Worm (Caenorhabditis elegans) whole organism, L1 larva: ENCODE measurements around the gene syd-9.

ENCODE experiments used
- C34B4.2 ChIP-seq: sonication (generic microtip); optimal IDR thresholded peaks from 2 replicates; lab custom pipeline; 2017; ENCODE audit warnings: mild to moderate bottlenecking, missing genetic modification characterization, missing compliant biosample characterization
- alr-1 ChIP-seq: fragments of 200-800 bp; sonication (Bioruptor generic); optimal IDR thresholded peaks from 2 replicates; lab custom pipeline; 2018; ENCODE audit warnings: borderline replicate concordance, mild to moderate bottlenecking, missing genetic modification characterization, missing compliant biosample characterization
- aly-2 ChIP-seq: fragments of 150-350 bp; optimal IDR thresholded peaks from 2 replicates; lab custom pipeline; 2014; ENCODE audit warnings: missing biosample characterization, missing genetic modification characterization
- ama-1 ChIP-seq: fragments of 150-350 bp; optimal IDR thresholded peaks from 2 replicates; lab custom pipeline; 2014
- blmp-1 ChIP-seq: fragments of 150-350 bp; optimal IDR thresholded peaks from 2 replicates; lab custom pipeline; 2014; ENCODE audit warnings: missing biosample characterization, missing genetic modification characterization
- ceh-8 ChIP-seq: fragments of 200-800 bp; sonication (Bioruptor generic); optimal IDR thresholded peaks from 2 replicates; lab custom pipeline; 2018; ENCODE audit warnings: mild to moderate bottlenecking, missing genetic modification characterization, moderate library complexity, missing compliant biosample characterization
- ceh-82 ChIP-seq, 3 experiments: fragments of 150-350 bp in 1 of 3; sonication (generic microtip) in 2 of 3; optimal IDR thresholded peaks; 2 replicates each; lab custom pipeline; 2014 to 2017; ENCODE audit warnings: missing biosample characterization in 3 of 3, missing genetic modification characterization in 3 of 3
- ceh-88 ChIP-seq: fragments of 200-800 bp; sonication (Bioruptor generic); IDR thresholded peaks from 2 replicates; pipeline ENCODE4 v1.3.6; 2022; ENCODE audit warnings: missing genetic modification characterization, missing compliant biosample characterization
- dsc-1 ChIP-seq: sonication (generic microtip); optimal IDR thresholded peaks from 2 replicates; lab custom pipeline; 2016; ENCODE audit warnings: mild to moderate bottlenecking, missing genetic modification characterization, missing compliant biosample characterization
- efl-1 ChIP-seq, 4 experiments: fragments of 150-350 bp; optimal IDR thresholded peaks in 3 of 4; peaks in 1 of 4; 1 replicate in 1 of 4; 2 replicates in 3 of 4; lab custom pipeline; 2014; ENCODE audit warnings: missing biosample characterization in 2 of 4, missing genetic modification characterization in 2 of 4, missing genetic modification reagents in 2 of 4
- efl-3 ChIP-seq: fragments of 200-800 bp; sonication (Bioruptor generic); optimal IDR thresholded peaks from 2 replicates; lab custom pipeline; 2018; ENCODE audit warnings: mild to moderate bottlenecking, missing genetic modification characterization, missing compliant biosample characterization
- egl-13 ChIP-seq: sonication (generic microtip); optimal IDR thresholded peaks from 2 replicates; lab custom pipeline; 2016; ENCODE audit warnings: missing genotype, missing genetic modification reagents, missing genetic modification characterization, missing compliant biosample characterization
- elt-2 ChIP-seq: sonication (generic microtip); optimal IDR thresholded peaks from 2 replicates; lab custom pipeline; 2016; ENCODE audit warnings: missing genetic modification characterization, mild to moderate bottlenecking, inconsistent platforms, missing compliant biosample characterization, missing genetic modification reagents
- elt-3 ChIP-seq, 6 experiments: fragments of 150-350 bp in 1 of 6; sonication (generic microtip); optimal IDR thresholded peaks; 2 replicates each; lab custom pipeline; 2017 to 2018; ENCODE audit warnings: missing biosample characterization in 6 of 6, missing genetic modification characterization in 6 of 6, inconsistent platforms in 1 of 6
- fkh-10 ChIP-seq: sonication (generic microtip); optimal IDR thresholded peaks from 2 replicates; lab custom pipeline; 2017; ENCODE audit warnings: missing biosample characterization, missing genetic modification reagents, missing genetic modification characterization
- fkh-8 ChIP-seq: sonication (generic microtip); optimal IDR thresholded peaks from 2 replicates; lab custom pipeline; 2016; ENCODE audit warnings: mild to moderate bottlenecking, missing genetic modification characterization, missing compliant biosample characterization
- hlh-17 ChIP-seq: fragments of 200-800 bp; sonication (Bioruptor generic); optimal IDR thresholded peaks from 2 replicates; lab custom pipeline; 2018; ENCODE audit warnings: missing genetic modification characterization, mild to moderate bottlenecking, missing compliant biosample characterization, moderate library complexity, borderline replicate concordance
- hlh-4 ChIP-seq: sonication (generic microtip); optimal IDR thresholded peaks from 2 replicates; lab custom pipeline; 2016; ENCODE audit warnings: mild to moderate bottlenecking, missing genetic modification characterization, missing compliant biosample characterization
- irx-1 ChIP-seq: sonication (generic microtip); optimal IDR thresholded peaks from 2 replicates; lab custom pipeline; 2016; ENCODE audit warnings: missing genetic modification characterization, missing compliant biosample characterization
- jun-1 ChIP-seq: fragments of 150-350 bp; optimal IDR thresholded peaks from 2 replicates; lab custom pipeline; 2014; ENCODE audit warnings: missing biosample characterization, missing genetic modification reagents, missing genetic modification characterization
- lin-14 ChIP-seq: fragments of 200-800 bp; sonication (Bioruptor generic); optimal IDR thresholded peaks from 2 replicates; lab custom pipeline; 2018; ENCODE audit warnings: mild to moderate bottlenecking, missing genetic modification characterization, moderate library complexity, missing compliant biosample characterization
- lin-35 ChIP-seq, 2 experiments: fragments of 150-350 bp; optimal IDR thresholded peaks; 2 replicates each; lab custom pipeline; 2014; ENCODE audit warnings: missing biosample characterization in 2 of 2, missing genetic modification characterization in 2 of 2, missing genetic modification reagents in 2 of 2
- lin-39 ChIP-seq: fragments of 150-350 bp; optimal IDR thresholded peaks from 2 replicates; lab custom pipeline; 2014; ENCODE audit warnings: missing biosample characterization, missing genetic modification reagents, missing genetic modification characterization
- lir-3 ChIP-seq: sonication (generic microtip); optimal IDR thresholded peaks from 2 replicates; lab custom pipeline; 2016; ENCODE audit warnings: mild to moderate bottlenecking, missing genetic modification characterization, moderate library complexity, missing compliant biosample characterization; ENCODE audit not compliant: poor library complexity
- lsy-2 ChIP-seq, 2 experiments: fragments of 150-350 bp; optimal IDR thresholded peaks; 2 replicates each; lab custom pipeline; 2014; ENCODE audit warnings: missing biosample characterization in 2 of 2, missing genetic modification characterization in 2 of 2
- mdl-1 ChIP-seq, 2 experiments: fragments of 150-350 bp; optimal IDR thresholded peaks; 2 replicates each; lab custom pipeline; 2014 to 2017; ENCODE audit warnings: missing biosample characterization in 2 of 2, missing genetic modification characterization in 2 of 2, inconsistent platforms in 1 of 2
- mef-2 ChIP-seq: fragments of 150-350 bp; optimal IDR thresholded peaks from 2 replicates; lab custom pipeline; 2014; ENCODE audit warnings: missing biosample characterization, missing genetic modification characterization
- mep-1 ChIP-seq: fragments of 150-350 bp; optimal IDR thresholded peaks from 2 replicates; lab custom pipeline; 2014; ENCODE audit warnings: missing biosample characterization, missing genetic modification characterization
- nhr-11 ChIP-seq: fragments of 150-350 bp; optimal IDR thresholded peaks from 2 replicates; lab custom pipeline; 2014; ENCODE audit warnings: missing biosample characterization, missing genetic modification characterization
- nhr-19 ChIP-seq: fragments of 200-800 bp; sonication (Bioruptor generic); conservative IDR thresholded peaks from 2 replicates; pipeline ENCODE4 v1.3.6; 2022; ENCODE audit warnings: missing genetic modification characterization, missing compliant biosample characterization
- nhr-20 ChIP-seq: sonication (generic microtip); optimal IDR thresholded peaks from 2 replicates; lab custom pipeline; 2016; ENCODE audit warnings: mild to moderate bottlenecking, missing genetic modification characterization, missing compliant biosample characterization
- nhr-28 ChIP-seq: fragments of 150-350 bp; optimal IDR thresholded peaks from 2 replicates; lab custom pipeline; 2014; ENCODE audit warnings: missing biosample characterization, missing genetic modification characterization
- nhr-47 ChIP-seq: sonication (generic microtip); optimal IDR thresholded peaks from 2 replicates; lab custom pipeline; 2016; ENCODE audit warnings: mild to moderate bottlenecking, missing genetic modification characterization, moderate library complexity, missing compliant biosample characterization
- nhr-71 ChIP-seq: sonication (generic microtip); optimal IDR thresholded peaks from 2 replicates; lab custom pipeline; 2016; ENCODE audit warnings: mild to moderate bottlenecking, missing genetic modification characterization, moderate library complexity, missing compliant biosample characterization
- nhr-76 ChIP-seq: sonication (generic microtip); optimal IDR thresholded peaks from 2 replicates; lab custom pipeline; 2017; ENCODE audit warnings: missing biosample characterization, missing genetic modification characterization
- nhr-84 ChIP-seq: sonication (generic microtip); optimal IDR thresholded peaks from 2 replicates; lab custom pipeline; 2017; ENCODE audit warnings: missing biosample characterization, missing genetic modification characterization
- pag-3 ChIP-seq: sonication (generic microtip); optimal IDR thresholded peaks from 2 replicates; lab custom pipeline; 2017; ENCODE audit warnings: missing genetic modification characterization, mild to moderate bottlenecking, missing compliant biosample characterization, antibody characterized with exemption, borderline replicate concordance; ENCODE audit not compliant: insufficient read depth
- pax-3 ChIP-seq: fragments of 200-800 bp; sonication (Bioruptor generic); optimal IDR thresholded peaks from 2 replicates; lab custom pipeline; 2018; ENCODE audit warnings: mild to moderate bottlenecking, missing genetic modification characterization, moderate library complexity, missing compliant biosample characterization
- rnt-1 ChIP-seq: sonication (generic microtip); optimal IDR thresholded peaks from 2 replicates; lab custom pipeline; 2016; ENCODE audit warnings: mild to moderate bottlenecking, missing genetic modification characterization, moderate library complexity, missing compliant biosample characterization
- skn-1 ChIP-seq: fragments of 150-350 bp; optimal IDR thresholded peaks from 2 replicates; lab custom pipeline; 2014; ENCODE audit warnings: missing biosample characterization, missing genetic modification characterization
- snu-23 ChIP-seq: sonication (generic microtip); optimal IDR thresholded peaks from 2 replicates; lab custom pipeline; 2016; ENCODE audit warnings: missing genetic modification characterization, missing compliant biosample characterization
- sup-37 ChIP-seq: fragments of 200-800 bp; sonication (Bioruptor generic); optimal IDR thresholded peaks from 2 replicates; lab custom pipeline; 2018; ENCODE audit warnings: mild to moderate bottlenecking, missing genetic modification characterization, missing compliant biosample characterization
- swsn-7 ChIP-seq: sonication (generic microtip); optimal IDR thresholded peaks from 2 replicates; lab custom pipeline; 2016; ENCODE audit warnings: missing genetic modification characterization, missing compliant biosample characterization
- tbx-2 ChIP-seq: sonication (generic microtip); optimal IDR thresholded peaks from 2 replicates; lab custom pipeline; 2016; ENCODE audit warnings: missing genetic modification characterization, missing compliant biosample characterization
- unc-30 ChIP-seq: sonication (generic microtip); optimal IDR thresholded peaks from 2 replicates; lab custom pipeline; 2017; ENCODE audit warnings: missing biosample characterization, missing genetic modification characterization
- unc-86 ChIP-seq: sonication (generic microtip); optimal IDR thresholded peaks from 2 replicates; lab custom pipeline; 2016; ENCODE audit warnings: missing genetic modification characterization, missing compliant biosample characterization
- xbp-1 ChIP-seq: sonication (generic microtip); optimal IDR thresholded peaks from 2 replicates; lab custom pipeline; 2016; ENCODE audit warnings: missing genetic modification characterization, missing compliant biosample characterization
- ztf-11 ChIP-seq, 2 experiments: sonication (generic microtip); optimal IDR thresholded peaks; 2 replicates each; lab custom pipeline; 2016 to 2017; ENCODE audit warnings: missing genetic modification characterization in 2 of 2, missing biosample characterization in 1 of 2, missing compliant biosample characterization in 1 of 2

Gene syd-9

ce11 chrX:7234723-7235203 lies 16.9 kb downstream of the syd-9 start:
- TF ChIP-seq lsy-2 (tag; optimal IDR thresholded peaks at IDR 0.05; lab: Kevin White, UChicago): peak; percentile 31 to 57
- TF ChIP-seq alr-1 (tag; lab: Kevin White, UChicago): no peak
- peak in 1 of 2 experiments; percentile 0 for TF ChIP-seq lin-35 (GFP tag; optimal IDR thresholded peaks at IDR 0.05; lab: Kevin White, UChicago)
- TF ChIP-seq efl-3 (GFP tag; lab: Kevin White, UChicago): no peak
- peak; percentile 29 to 56 (median 37) for TF ChIP-seq ceh-82 (tag; optimal IDR thresholded peaks at IDR 0.05; lab: Kevin White, UChicago)
- TF ChIP-seq mdl-1 (tag; optimal IDR thresholded peaks at IDR 0.05; lab: Kevin White, UChicago): peak in 1 of 2 experiments; percentile 38
- TF ChIP-seq fkh-10: peak; percentile 95
- TF ChIP-seq elt-2 (tag; lab: Kevin White, UChicago): no peak
- TF ChIP-seq fkh-8 (tag; lab: Kevin White, UChicago): peak; percentile 20
- TF ChIP-seq nhr-47 (tag; lab: Kevin White, UChicago): peak; percentile 57
- TF ChIP-seq ztf-11 (tag; optimal IDR thresholded peaks at IDR 0.05; lab: Kevin White, UChicago): no peak
- TF ChIP-seq rnt-1 (tag; lab: Kevin White, UChicago): peak; percentile 69
- peak; percentile 21 for TF ChIP-seq sup-37 (GFP tag; lab: Kevin White, UChicago)
- peak; percentile 46 for TF ChIP-seq nhr-19
- no peak for TF ChIP-seq nhr-76 (tag; lab: Kevin White, UChicago)
- no peak for TF ChIP-seq elt-3 (tag; optimal IDR thresholded peaks at IDR 0.05; lab: Kevin White, UChicago)
- peak; percentile 67 for TF ChIP-seq unc-86 (tag; lab: Kevin White, UChicago)
- no peak for TF ChIP-seq ceh-88 (GFP tag; lab: Robert Waterston, UW)
- peak; percentile 41 for TF ChIP-seq egl-13 (tag; lab: Kevin White, UChicago)
- TF ChIP-seq mep-1 (tag; lab: Kevin White, UChicago): peak; percentile 39
- TF ChIP-seq unc-30 (tag; lab: Kevin White, UChicago): no peak
- peak; percentile 8 to 14 for TF ChIP-seq efl-1 (optimal IDR thresholded peaks at IDR 0.05; lab: Kevin White, UChicago)
- peak in 1 of 2 experiments; percentile 14 for TF ChIP-seq efl-1 (GFP tag; optimal IDR thresholded peaks at IDR 0.05 in 1 of 2; lab: Kevin White, UChicago)
- TF ChIP-seq blmp-1 (tag; lab: Kevin White, UChicago): no peak
- peak; percentile 72 for TF ChIP-seq pag-3 (tag; lab: Kevin White, UChicago)
- TF ChIP-seq C34B4.2 (tag; lab: Kevin White, UChicago): no peak
- TF ChIP-seq skn-1 (tag; lab: Kevin White, UChicago): peak; percentile 7
- peak; percentile 36 for TF ChIP-seq nhr-20
- TF ChIP-seq swsn-7: peak; percentile 74
- TF ChIP-seq tbx-2 (tag; lab: Kevin White, UChicago): peak; percentile 83
- TF ChIP-seq lin-14 (GFP tag; lab: Kevin White, UChicago): peak; percentile 95
- no peak for TF ChIP-seq hlh-4 (tag; lab: Kevin White, UChicago)
- TF ChIP-seq lin-39 (tag; lab: Kevin White, UChicago): no peak
- peak; percentile 73 for TF ChIP-seq dsc-1 (tag; lab: Kevin White, UChicago)
- TF ChIP-seq nhr-71 (tag; lab: Kevin White, UChicago): peak; percentile 84
- TF ChIP-seq snu-23 (GFP tag; lab: Kevin White, UChicago): peak; percentile 63
- TF ChIP-seq irx-1 (tag; lab: Kevin White, UChicago): peak; percentile 67
- peak; percentile 58 for TF ChIP-seq xbp-1 (tag; lab: Kevin White, UChicago)
- TF ChIP-seq ama-1 (lab: Kevin White, UChicago): no peak
- no peak for TF ChIP-seq pax-3 (tag; lab: Kevin White, UChicago)
- TF ChIP-seq ceh-8 (GFP tag; lab: Kevin White, UChicago): peak; percentile 3

- TF ChIP-seq lir-3 (tag; lab: Kevin White, UChicago) (no peak), nhr-11 (tag; lab: Kevin White, UChicago) (peak; percentile 1), aly-2 (no peak), ceh-8 (GFP tag; lab: Kevin White, UChicago) (no peak), nhr-28 (tag; lab: Kevin White, UChicago) (no peak), lin-39 (tag; lab: Kevin White, UChicago) (peak; percentile 25), swsn-7 (peak; percentile 49), snu-23 (GFP tag; lab: Kevin White, UChicago) (peak; percentile 62), nhr-84 (tag; lab: Kevin White, UChicago) (no peak), efl-3 (GFP tag; lab: Kevin White, UChicago) (no peak), skn-1 (tag; lab: Kevin White, UChicago) (no peak), elt-3 (tag; optimal IDR thresholded peaks at IDR 0.05; lab: Kevin White, UChicago) (no peak), sup-37 (GFP tag; lab: Kevin White, UChicago) (no peak), fkh-10 (no peak), nhr-19 (peak; percentile 67), hlh-17 (GFP tag; lab: Kevin White, UChicago) (no peak), mep-1 (tag; lab: Kevin White, UChicago) (peak; percentile 62), mef-2 (tag; lab: Kevin White, UChicago) (no peak), nhr-71 (tag; lab: Kevin White, UChicago) (peak; percentile 89), jun-1 (no peak)
Measured at ce11 chrX:7236717-7237116, 18.8 kb downstream of the syd-9 start.
